Fruit fly (Drosophila melanogaster) whole organism, embryonic: ENCODE results near the gene Polr2F.

Experiments
- Antp ChIP-seq: fragments of 200-800 bp; sonication (Bioruptor generic); optimal IDR thresholded peaks from 3 replicates; lab custom pipeline; 2016; ENCODE audit warnings: missing biosample characterization, missing genetic modification characterization
- B-H2 ChIP-seq: fragments of 200-800 bp; sonication (Bioruptor generic); optimal IDR thresholded peaks from 2 replicates; lab custom pipeline; 2018; ENCODE audit warnings: missing biosample characterization, mild to moderate bottlenecking, missing genetic modification characterization
- Bgb ChIP-seq: fragments of 200-800 bp; sonication (Bioruptor generic); IDR thresholded peaks from 2 replicates; pipeline ENCODE4 v1.3.6; 2022; ENCODE audit warnings: missing biosample characterization, missing genetic modification characterization; ENCODE audit not compliant: partially characterized antibody
- Bteb2 ChIP-seq: fragments of 200-800 bp; sonication (Bioruptor generic); optimal IDR thresholded peaks from 2 replicates; lab custom pipeline; 2016; ENCODE audit warnings: missing biosample characterization, missing genetic modification characterization
- CG10462 ChIP-seq: fragments of 200-800 bp; sonication (Bioruptor generic); optimal IDR thresholded peaks from 2 replicates; lab custom pipeline; 2016; ENCODE audit warnings: missing biosample characterization, missing genetic modification characterization
- CG11093 ChIP-seq: fragments of 200-800 bp; sonication (Bioruptor generic); IDR thresholded peaks from 3 replicates; pipeline ENCODE4 v1.3.6; 2022; ENCODE audit warnings: missing biosample characterization, missing genetic modification characterization
- CG11504 ChIP-seq: fragments of 200-800 bp; sonication (Bioruptor generic); optimal IDR thresholded peaks from 3 replicates; lab custom pipeline; 2019; ENCODE audit warnings: missing biosample characterization, mild to moderate bottlenecking, missing genetic modification characterization, moderate library complexity
- CG11560 ChIP-seq: fragments of 200-800 bp; sonication (Bioruptor generic); IDR thresholded peaks from 3 replicates; pipeline ENCODE4 v1.3.6; 2022; ENCODE audit warnings: missing biosample characterization, missing genetic modification characterization
- CG12942 ChIP-seq: fragments of 200-800 bp; sonication (Bioruptor generic); optimal IDR thresholded peaks from 3 replicates; lab custom pipeline; 2016; ENCODE audit warnings: missing biosample characterization, missing genetic modification characterization
- CG13296 ChIP-seq: fragments of 200-800 bp; sonication (Bioruptor generic); optimal IDR thresholded peaks from 3 replicates; lab custom pipeline; 2018; ENCODE audit warnings: missing biosample characterization, mild to moderate bottlenecking, missing genetic modification characterization
- CG13624 ChIP-seq: fragments of 200-800 bp; sonication (Bioruptor generic); optimal IDR thresholded peaks from 2 replicates; lab custom pipeline; 2016; ENCODE audit warnings: missing biosample characterization, missing genetic modification characterization
- CG14441 ChIP-seq: fragments of 200-800 bp; sonication (Bioruptor generic); IDR thresholded peaks from 2 replicates; pipeline ENCODE4 v1.3.6; 2022; ENCODE audit warnings: missing biosample characterization, missing genetic modification characterization
- CG15269 ChIP-seq: fragments of 200-800 bp; sonication (Bioruptor generic); optimal IDR thresholded peaks from 2 replicates; lab custom pipeline; 2018; ENCODE audit warnings: missing biosample characterization, mild to moderate bottlenecking, missing genetic modification characterization, moderate library complexity
- CG15514 ChIP-seq: fragments of 200-800 bp; sonication (Bioruptor generic); optimal IDR thresholded peaks from 3 replicates; lab custom pipeline; 2017; ENCODE audit warnings: missing biosample characterization, missing genetic modification characterization, mild to moderate bottlenecking, moderate library complexity, missing genetic modification reagents
- CG17568 ChIP-seq: fragments of 200-800 bp; sonication (Bioruptor generic); optimal IDR thresholded peaks from 2 replicates; lab custom pipeline; 2018; ENCODE audit warnings: missing biosample characterization, mild to moderate bottlenecking, missing genetic modification characterization, moderate library complexity
- CG2120 ChIP-seq: fragments of 200-800 bp; sonication (Bioruptor generic); optimal IDR thresholded peaks from 3 replicates; lab custom pipeline; 2016; ENCODE audit warnings: missing biosample characterization, missing genetic modification characterization
- CG2199 ChIP-seq: fragments of 200-800 bp; sonication (Bioruptor generic); IDR thresholded peaks from 3 replicates; pipeline ENCODE4 v1.3.6; 2022; ENCODE audit warnings: missing biosample characterization, missing genetic modification characterization
- CG4328 ChIP-seq: fragments of 200-800 bp; sonication (Bioruptor generic); optimal IDR thresholded peaks from 3 replicates; lab custom pipeline; 2017; ENCODE audit warnings: missing biosample characterization, missing genetic modification reagents, missing genetic modification characterization
- CG6254 ChIP-seq: fragments of 200-800 bp; sonication (Bioruptor generic); optimal IDR thresholded peaks from 3 replicates; lab custom pipeline; 2017; ENCODE audit warnings: mild to moderate bottlenecking, missing biosample characterization, missing genetic modification reagents, missing genetic modification characterization
- CG6683 ChIP-seq: fragments of 200-800 bp; sonication (Bioruptor generic); optimal IDR thresholded peaks from 2 replicates; lab custom pipeline; 2017; ENCODE audit warnings: missing biosample characterization, mild to moderate bottlenecking, missing genetic modification characterization, missing genetic modification reagents
- CG8359 ChIP-seq: fragments of 200-800 bp; sonication (Bioruptor generic); optimal IDR thresholded peaks from 2 replicates; lab custom pipeline; 2017; ENCODE audit warnings: missing biosample characterization, mild to moderate bottlenecking, missing genetic modification characterization, borderline replicate concordance
- CTCF ChIP-seq: fragments of 200-800 bp; sonication (Bioruptor generic); optimal IDR thresholded peaks from 2 replicates; lab custom pipeline; 2017; ENCODE audit warnings: missing biosample characterization, mild to moderate bottlenecking, missing genetic modification characterization, moderate library complexity
- Dip3 ChIP-seq: fragments of 200-800 bp; sonication (Bioruptor generic); optimal IDR thresholded peaks from 3 replicates; lab custom pipeline; 2016; ENCODE audit warnings: missing biosample characterization, missing genetic modification characterization
- Dref ChIP-seq: fragments of 200-800 bp; sonication (Bioruptor generic); IDR thresholded peaks from 2 replicates; pipeline ENCODE4 v1.3.6; 2022; ENCODE audit warnings: missing biosample characterization, missing genetic modification characterization
- Drgx ChIP-seq: fragments of 200-800 bp; sonication (Bioruptor generic); IDR thresholded peaks from 2 replicates; pipeline ENCODE4 v1.3.6; 2022; ENCODE audit warnings: missing biosample characterization, missing genetic modification characterization
- GATAe ChIP-seq: fragments of 200-800 bp; sonication (Bioruptor generic); conservative IDR thresholded peaks from 2 replicates; pipeline ENCODE4 v1.3.6; 2022; ENCODE audit warnings: missing biosample characterization, missing genetic modification characterization
- HLH4C ChIP-seq: fragments of 200-800 bp; sonication (Bioruptor generic); IDR thresholded peaks from 3 replicates; pipeline ENCODE4 v1.3.6; 2022; ENCODE audit warnings: missing biosample characterization, missing genetic modification characterization; ENCODE audit not compliant: partially characterized antibody
- Lhr ChIP-seq: fragments of 200-800 bp; sonication (Bioruptor generic); optimal IDR thresholded peaks from 3 replicates; lab custom pipeline; 2017; ENCODE audit warnings: mild to moderate bottlenecking, missing biosample characterization, missing genetic modification reagents, missing genetic modification characterization
- Usf ChIP-seq: fragments of 200-800 bp; sonication (Bioruptor generic); optimal IDR thresholded peaks from 2 replicates; lab custom pipeline; 2017; ENCODE audit warnings: missing genotype, missing biosample characterization, missing genetic modification characterization
- Vsx1 ChIP-seq: fragments of 200-800 bp; sonication (Bioruptor generic); optimal IDR thresholded peaks from 2 replicates; lab custom pipeline; 2017; ENCODE audit warnings: missing biosample characterization, mild to moderate bottlenecking, missing genetic modification characterization, missing genetic modification reagents
- Xrp1 ChIP-seq: fragments of 200-800 bp; sonication (Bioruptor generic); IDR thresholded peaks from 2 replicates; pipeline ENCODE4 v1.3.6; 2022; ENCODE audit warnings: missing biosample characterization, missing genetic modification characterization
- cas ChIP-seq: fragments of 200-800 bp; sonication (Bioruptor generic); IDR thresholded peaks from 2 replicates; pipeline ENCODE4 v1.3.6; 2022; ENCODE audit warnings: missing biosample characterization, missing genetic modification characterization
- cg ChIP-seq: fragments of 200-800 bp; sonication (Bioruptor generic); optimal IDR thresholded peaks from 3 replicates; lab custom pipeline; 2019; ENCODE audit warnings: missing biosample characterization, mild to moderate bottlenecking, missing genetic modification characterization, moderate library complexity
- chinmo ChIP-seq: fragments of 200-800 bp; sonication (Bioruptor generic); IDR thresholded peaks from 4 replicates; pipeline ENCODE4 v1.3.6; 2022; ENCODE audit warnings: missing biosample characterization, missing genetic modification characterization; ENCODE audit not compliant: partially characterized antibody
- eve ChIP-seq, 2 experiments: fragments of >200 bp; optimal IDR thresholded peaks; 2 replicates each; lab custom pipeline; 2017; ENCODE audit warnings: missing biosample characterization in 2 of 2, missing genetic modification characterization in 2 of 2
- fu2 ChIP-seq: fragments of 200-800 bp; sonication (Bioruptor generic); optimal IDR thresholded peaks from 2 replicates; lab custom pipeline; 2016; ENCODE audit warnings: missing biosample characterization, missing genetic modification characterization
- gcm2 ChIP-seq: fragments of 200-800 bp; sonication (Bioruptor generic); optimal IDR thresholded peaks from 2 replicates; lab custom pipeline; 2016; ENCODE audit warnings: missing biosample characterization, missing genetic modification characterization
- hbn ChIP-seq: fragments of 200-800 bp; sonication (Bioruptor generic); IDR thresholded peaks from 2 replicates; pipeline ENCODE4 v1.3.6; 2022; ENCODE audit warnings: missing biosample characterization, missing genetic modification characterization; ENCODE audit not compliant: partially characterized antibody
- hkb ChIP-seq, 2 experiments: fragments of 200-800 bp in 1 of 2; fragments of >200 bp in 1 of 2; sonication (Bioruptor generic) in 1 of 2; IDR thresholded peaks in 1 of 2; optimal IDR thresholded peaks in 1 of 2; 2 replicates each; pipeline versions ENCODE4 v1.3.6 to Lab custom; 2017 to 2022; ENCODE audit warnings: missing biosample characterization in 1 of 2, missing genetic modification characterization in 1 of 2
- jigr1 ChIP-seq: fragments of 200-800 bp; sonication (Bioruptor generic); IDR thresholded peaks from 3 replicates; pipeline ENCODE4 v1.3.6; 2022; ENCODE audit warnings: missing biosample characterization, missing genetic modification characterization
- onecut ChIP-seq: fragments of 200-800 bp; sonication (Bioruptor generic); IDR thresholded peaks from 2 replicates; pipeline ENCODE4 v1.3.6; 2022; ENCODE audit warnings: missing biosample characterization, missing genetic modification characterization
- pita ChIP-seq: fragments of 200-800 bp; sonication (Bioruptor generic); optimal IDR thresholded peaks from 2 replicates; lab custom pipeline; 2017; ENCODE audit warnings: missing biosample characterization, mild to moderate bottlenecking, missing genetic modification characterization
- pros ChIP-seq: fragments of 200-800 bp; sonication (Bioruptor generic); optimal IDR thresholded peaks from 3 replicates; lab custom pipeline; 2019; ENCODE audit warnings: missing biosample characterization, mild to moderate bottlenecking, missing genetic modification characterization, moderate library complexity
- sens ChIP-seq: fragments of 200-800 bp; sonication (Bioruptor generic); peaks from one replicate; lab custom pipeline; 2016; ENCODE audit warnings: missing biosample characterization, missing genetic modification characterization
- stwl ChIP-seq: fragments of 200-800 bp; sonication (Bioruptor generic); optimal IDR thresholded peaks from 3 replicates; lab custom pipeline; 2018; ENCODE audit warnings: missing biosample characterization, mild to moderate bottlenecking, missing genetic modification characterization, moderate library complexity
- tin ChIP-seq: fragments of 200-800 bp; sonication (Bioruptor generic); optimal IDR thresholded peaks from 3 replicates; lab custom pipeline; 2016; ENCODE audit warnings: missing biosample characterization, missing genetic modification characterization
- unpg ChIP-seq: fragments of 200-800 bp; sonication (Bioruptor generic); optimal IDR thresholded peaks from 3 replicates; lab custom pipeline; 2018; ENCODE audit warnings: missing biosample characterization, mild to moderate bottlenecking, missing genetic modification characterization, moderate library complexity
- wek ChIP-seq: fragments of 200-800 bp; sonication (Bioruptor generic); optimal IDR thresholded peaks from 3 replicates; lab custom pipeline; 2018; ENCODE audit warnings: missing biosample characterization, mild to moderate bottlenecking, missing genetic modification characterization, moderate library complexity

Polr2F gene

dm6 chr3R:5323741-5324538 lies 47.7 kb upstream of the Polr2F start (continued):
- TF ChIP-seq Lhr (GFP tag; lab: Kevin White, UChicago) (no peak), CG10462 (no peak), CG11560 (tag; lab: Robert Waterston, UW) (no peak), CG4328 (no peak), Dref (GFP tag; lab: Robert Waterston, UW) (no peak), hkb (optimal IDR thresholded peaks at IDR 0.05; lab: Kevin White, UChicago) (no peak), hkb (GFP tag; IDR thresholded peaks at IDR 0.05; lab: Robert Waterston, UW) (no peak), HLH4C (0 out of 3 replicates have a peak, but pooled peaks have one; percentile 15), CG6254 (no peak), onecut (GFP tag; lab: Robert Waterston, UW) (peak; percentile 33; the same call in 1 of the 2 replicates), gcm2 (no peak), Usf (GFP tag; lab: Kevin White, UChicago) (no peak), Bteb2 (GFP tag; lab: Kevin White, UChicago) (no peak), sens (GFP tag; lab: Kevin White, UChicago) (peak; percentile 78), B-H2 (GFP tag; lab: Kevin White, UChicago) (no peak), hbn (GFP tag; lab: Robert Waterston, UW) (no peak), CG15514 (GFP tag; lab: Kevin White, UChicago) (peak; percentile 26), cas (no peak), CG13296 (GFP tag; lab: Kevin White, UChicago) (no peak), Xrp1 (GFP tag; lab: Robert Waterston, UW) (no peak), fu2 (no peak), pros (GFP tag; lab: Kevin White, UChicago) (no peak), Bgb (GFP tag; lab: Robert Waterston, UW) (no peak), cg (GFP tag; lab: Kevin White, UChicago) (peak; percentile 58), eve (GFP tag; optimal IDR thresholded peaks at IDR 0.05; lab: Kevin White, UChicago) (peak in 1 of 2 experiments; percentile 39), Antp (GFP tag; lab: Kevin White, UChicago) (no peak), CG2120 (GFP tag; lab: Kevin White, UChicago) (peak; percentile 17), CG8359 (GFP tag; lab: Kevin White, UChicago) (no peak), CG12942 (no peak), Dip3 (no peak), CG17568 (peak; percentile 24), CG14441 (no peak), unpg (GFP tag; lab: Kevin White, UChicago) (peak; percentile 19), CG15269 (tag; lab: Kevin White, UChicago) (peak; percentile 5)
- TF ChIP-seq, all 482 proteins: peak for 51

dm6 chr3R:5326166-5326565 lies 45.4 kb upstream of the Polr2F start:
- TF ChIP-seq tin (GFP tag; lab: Kevin White, UChicago), result no peak
- TF ChIP-seq jigr1, result no peak
- no peak for TF ChIP-seq Vsx1 (GFP tag; lab: Kevin White, UChicago)
- no peak for TF ChIP-seq CG6683
- no peak for TF ChIP-seq CG13624 (GFP tag; lab: Kevin White, UChicago)
- TF ChIP-seq pita (GFP tag; lab: Kevin White, UChicago), result peak; percentile 26
- peak; percentile 9 for TF ChIP-seq stwl (tag; lab: Kevin White, UChicago)
- TF ChIP-seq CTCF (GFP tag; lab: Kevin White, UChicago), result peak; percentile 55
- TF ChIP-seq Drgx (GFP tag; lab: Robert Waterston, UW), result 0 out of 2 replicates have a peak, but pooled peaks have one; percentile 5
- peak; percentile 84 for TF ChIP-seq CG11504 (tag; lab: Kevin White, UChicago)
- 0 out of 3 replicates have a peak, but pooled peaks have one; percentile 78 for TF ChIP-seq CG2199
- 0 out of 3 replicates have a peak, but pooled peaks have one; percentile 8 for TF ChIP-seq CG11093
- no peak for TF ChIP-seq chinmo (GFP tag; lab: Robert Waterston, UW)
- TF ChIP-seq GATAe (GFP tag; lab: Robert Waterston, UW), result no peak
- TF ChIP-seq wek (GFP tag; lab: Kevin White, UChicago), result no peak
